Fruit fly (Drosophila melanogaster): ENCODE data around the gene Hsc70-4.
A peak's percentile ranks its signal among the peaks of the same experiment; 100 is the strongest.

Hsc70-4 gene

DNA sequence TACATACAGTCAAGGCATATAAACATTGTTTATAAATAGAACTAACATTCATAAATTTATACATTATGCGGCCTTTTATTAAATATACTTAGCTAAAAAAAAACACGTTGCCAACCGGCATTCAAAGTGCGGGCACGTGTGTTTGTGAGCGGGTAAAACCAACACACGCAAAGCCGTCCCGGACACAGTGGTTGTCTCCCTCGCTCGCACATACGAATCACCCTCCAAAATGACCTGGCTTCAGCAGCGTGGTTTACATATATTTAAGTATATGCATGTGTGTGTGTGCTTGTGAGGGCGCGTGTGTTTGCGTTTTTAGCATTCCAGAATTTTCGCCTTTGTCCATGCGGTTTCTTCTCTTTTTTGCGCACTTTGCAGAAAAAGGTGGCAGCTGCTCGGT is 965 bp downstream of the Hsc70-4 start:
- peak; percentile 39 for TF ChIP-seq CHES-1-like (GFP tag; optimal IDR thresholded peaks at IDR 0.05)
- TF ChIP-seq nerfin-1 (tag; optimal IDR thresholded peaks at IDR 0.05), result peak; percentile 56
- no peak for TF ChIP-seq peb (GFP tag; IDR thresholded peaks at IDR 0.05)
- no peak for TF ChIP-seq caup (GFP tag; optimal IDR thresholded peaks at IDR 0.05; ENCODE audit: severe bottlenecking)
- peak; percentile 82 for TF ChIP-seq CG15479 (GFP tag; optimal IDR thresholded peaks at IDR 0.05)
- no peak for TF ChIP-seq CG5180 (GFP tag; optimal IDR thresholded peaks at IDR 0.05)
- TF ChIP-seq chinmo (GFP tag; IDR thresholded peaks at IDR 0.05; ENCODE audit: partially characterized antibody), result peak; percentile 84; the same call in 3 of the 4 replicates
- no peak for TF ChIP-seq CG6683 (GFP tag; optimal IDR thresholded peaks at IDR 0.05)
- TF ChIP-seq twi (tag; optimal IDR thresholded peaks at IDR 0.05), result peak; percentile 40
- TF ChIP-seq CG6854 (GFP tag; optimal IDR thresholded peaks at IDR 0.05), result no peak
- TF ChIP-seq CG3281 (GFP tag; optimal IDR thresholded peaks at IDR 0.05), result no peak
- no peak for TF ChIP-seq CG9817 (tag; optimal IDR thresholded peaks at IDR 0.05)
- peak; percentile 57 for TF ChIP-seq HmgZ (tag; optimal IDR thresholded peaks at IDR 0.05)
- no peak for TF ChIP-seq CG6765 (GFP tag; optimal IDR thresholded peaks at IDR 0.05)
- TF ChIP-seq Fer2 (tag; optimal IDR thresholded peaks at IDR 0.05), result no peak
- peak; percentile 85 for TF ChIP-seq gcm (GFP tag; optimal IDR thresholded peaks at IDR 0.05)
- peak; percentile 63; the same call in 1 of the 2 replicates for TF ChIP-seq NFAT (GFP tag; IDR thresholded peaks at IDR 0.05)
- TF ChIP-seq ems (GFP tag; optimal IDR thresholded peaks at IDR 0.05), result no peak
- TF ChIP-seq Hey (tag; optimal IDR thresholded peaks at IDR 0.05), result peak; percentile 64
- TF ChIP-seq lola (GFP tag; optimal IDR thresholded peaks at IDR 0.05), result no peak
- peak; percentile 88 for TF ChIP-seq CG8478 (optimal IDR thresholded peaks at IDR 0.05)
- peak; percentile 17; the same call in 1 of the 2 replicates for TF ChIP-seq bbx (GFP tag; IDR thresholded peaks at IDR 0.05; ENCODE audit: partially characterized antibody)
- TF ChIP-seq Nf-YB (GFP tag; optimal IDR thresholded peaks at IDR 0.05), result no peak
- TF ChIP-seq CG42726 (GFP tag; IDR thresholded peaks at IDR 0.05; ENCODE audit: partially characterized antibody), result no peak
- TF ChIP-seq amos (GFP tag; IDR thresholded peaks at IDR 0.05; ENCODE audit: partially characterized antibody), result peak; percentile 36; the same call in 1 of the 2 replicates
- TF ChIP-seq Hand (GFP tag; optimal IDR thresholded peaks at IDR 0.05), result no peak
- no peak for TF ChIP-seq CG6175 (GFP tag; IDR thresholded peaks at IDR 0.05)
- no peak for TF ChIP-seq CG5245 (GFP tag; optimal IDR thresholded peaks at IDR 0.05)
- no peak for TF ChIP-seq CG9609 (GFP tag; optimal IDR thresholded peaks at IDR 0.05)
- peak; percentile 13 for TF ChIP-seq CG8924 (tag; optimal IDR thresholded peaks at IDR 0.05)
- peak; percentile 93 for TF ChIP-seq CG34422 (GFP tag; IDR thresholded peaks at IDR 0.05)
- peak; percentile 81 for TF ChIP-seq Ets65A (GFP tag)
- TF ChIP-seq sd (tag; optimal IDR thresholded peaks at IDR 0.05), result peak; percentile 97
- TF ChIP-seq ranshi (GFP tag; IDR thresholded peaks at IDR 0.05), result no peak
- peak; percentile 49 for TF ChIP-seq B-H2 (GFP tag; optimal IDR thresholded peaks at IDR 0.05)
- TF ChIP-seq Max (GFP tag; optimal IDR thresholded peaks at IDR 0.05), result peak; percentile 83
- TF ChIP-seq oc (tag; optimal IDR thresholded peaks at IDR 0.05), result peak; percentile 25
- TF ChIP-seq CG17186 (GFP tag; optimal IDR thresholded peaks at IDR 0.05), result no peak
- TF ChIP-seq Dll (GFP tag; IDR thresholded peaks at IDR 0.05; ENCODE audit: partially characterized antibody), result peak; percentile 28; the same call in 1 of the 4 replicates
- TF ChIP-seq CG10321 (GFP tag; IDR thresholded peaks at IDR 0.05), result peak; percentile 97
- TF ChIP-seq cwo (GFP tag; optimal IDR thresholded peaks at IDR 0.05), result peak; percentile 81
- peak; percentile 30 for TF ChIP-seq lilli (GFP tag; optimal IDR thresholded peaks at IDR 0.05)
- TF ChIP-seq Abd-B (GFP tag; optimal IDR thresholded peaks at IDR 0.05), result no peak
- no peak for TF ChIP-seq CG7372 (GFP tag; IDR thresholded peaks at IDR 0.05)
- TF ChIP-seq Dp (GFP tag; optimal IDR thresholded peaks at IDR 0.05), result peak; percentile 6
- peak in 1 of 2 experiments; percentile 16 for TF ChIP-seq tll (GFP tag; optimal IDR thresholded peaks at IDR 0.05)
- peak; percentile 43; the same call in 1 of the 2 replicates for TF ChIP-seq Adf1 (GFP tag; IDR thresholded peaks at IDR 0.05)
- TF ChIP-seq CG10209 (GFP tag; optimal IDR thresholded peaks at IDR 0.05), result no peak
- peak; percentile 29 for TF ChIP-seq kah (GFP tag; optimal IDR thresholded peaks at IDR 0.05)
